Worm (Caenorhabditis elegans): ENCODE data around the gene W02D7.4.

ce11 chrV:8268902-8269301 is 28.5 kb downstream of the W02D7.4 start, which contains the start of the genes asp-6 and asp-12:
- TF ChIP-seq ref-1 (GFP tag; conservative IDR thresholded peaks at IDR 0.05), result no peak
- TF ChIP-seq flt-1 (GFP tag; IDR thresholded peaks at IDR 0.05), result no peak
- TF ChIP-seq med-1 (GFP tag; optimal IDR thresholded peaks at IDR 0.05; ENCODE audit: insufficient read depth), result no peak
- TF ChIP-seq cog-1 (tag; optimal IDR thresholded peaks at IDR 0.05), result no peak
- TF ChIP-seq klf-2 (GFP tag; conservative IDR thresholded peaks at IDR 0.05), result no peak
- no peak for TF ChIP-seq ztf-29 (GFP tag; IDR thresholded peaks at IDR 0.05)
- TF ChIP-seq tab-1 (GFP tag; IDR thresholded peaks at IDR 0.05), result no peak
